Fruit fly (Drosophila melanogaster) whole organism, embryonic: ENCODE measurements around the gene Ubc7.
A peak's percentile ranks its signal among the peaks of the same experiment; 100 is the strongest.

ENCODE experiments used
- Atf-2 ChIP-seq: fragments of 200-800 bp; sonication (Bioruptor generic); optimal IDR thresholded peaks from 2 replicates; lab custom pipeline; 2016; ENCODE audit warnings: missing biosample characterization, missing genetic modification characterization
- B-H1 ChIP-seq: fragments of 200-800 bp; sonication (Bioruptor generic); IDR thresholded peaks from 3 replicates; pipeline ENCODE4 v1.3.6; 2022; ENCODE audit warnings: missing biosample characterization, missing genetic modification characterization
- CG10654 ChIP-seq: fragments of 200-800 bp; sonication (Bioruptor generic); optimal IDR thresholded peaks from 2 replicates; lab custom pipeline; 2016; ENCODE audit warnings: missing biosample characterization, missing genetic modification characterization
- CG10979 ChIP-seq: fragments of 200-800 bp; sonication (Bioruptor generic); optimal IDR thresholded peaks from 2 replicates; lab custom pipeline; 2018; ENCODE audit warnings: missing biosample characterization, mild to moderate bottlenecking, missing genetic modification characterization, moderate library complexity
- CG11093 ChIP-seq: fragments of 200-800 bp; sonication (Bioruptor generic); IDR thresholded peaks from 3 replicates; pipeline ENCODE4 v1.3.6; 2022; ENCODE audit warnings: missing biosample characterization, missing genetic modification characterization
- CG11247 ChIP-seq: fragments of 200-800 bp; sonication (Bioruptor generic); IDR thresholded peaks from 2 replicates; pipeline ENCODE4 v1.3.6; 2022; ENCODE audit warnings: missing biosample characterization, missing genetic modification characterization
- CG11456 ChIP-seq: fragments of 200-800 bp; sonication (Bioruptor generic); IDR thresholded peaks from 3 replicates; pipeline ENCODE4 v1.3.6; 2022; ENCODE audit warnings: missing biosample characterization, missing genetic modification characterization
- CG1233 ChIP-seq: fragments of 200-800 bp; sonication (Bioruptor generic); optimal IDR thresholded peaks from 4 replicates; lab custom pipeline; 2018; ENCODE audit warnings: missing biosample characterization, mild to moderate bottlenecking, missing genetic modification characterization
- CG18262 ChIP-seq: fragments of 200-800 bp; optimal IDR thresholded peaks from 3 replicates; lab custom pipeline; 2019; ENCODE audit warnings: missing biosample characterization, mild to moderate bottlenecking, missing genetic modification characterization, moderate library complexity
- CG18764 ChIP-seq: fragments of 200-800 bp; sonication (Bioruptor generic); optimal IDR thresholded peaks from 3 replicates; lab custom pipeline; 2016; ENCODE audit warnings: missing biosample characterization, missing genetic modification characterization
- CG2116 ChIP-seq: fragments of 200-800 bp; sonication (Bioruptor generic); optimal IDR thresholded peaks from 3 replicates; lab custom pipeline; 2018; ENCODE audit warnings: missing biosample characterization, mild to moderate bottlenecking, missing genetic modification characterization
- CG32772 ChIP-seq: fragments of 200-800 bp; sonication (Bioruptor generic); IDR thresholded peaks from 2 replicates; pipeline ENCODE4 v1.3.6; 2022; ENCODE audit warnings: missing biosample characterization, missing genetic modification characterization
- CG5953 ChIP-seq: fragments of 200-800 bp; sonication (Bioruptor generic); IDR thresholded peaks from 2 replicates; pipeline ENCODE4 v1.3.6; 2022; ENCODE audit warnings: missing biosample characterization, missing genetic modification characterization
- CG6272 ChIP-seq: fragments of 200-800 bp; sonication (Bioruptor generic); IDR thresholded peaks from 2 replicates; pipeline ENCODE4 v1.3.6; 2022; ENCODE audit warnings: missing biosample characterization, missing genetic modification characterization
- CG7928 ChIP-seq: fragments of 200-800 bp; sonication (Bioruptor generic); optimal IDR thresholded peaks from 2 replicates; lab custom pipeline; 2017; ENCODE audit warnings: missing biosample characterization, mild to moderate bottlenecking, missing genetic modification characterization
- CG8290 ChIP-seq, 3 experiments: fragments of 200-800 bp; sonication (Bioruptor generic); optimal IDR thresholded peaks; 2 replicates each; lab custom pipeline; 2016 to 2019; ENCODE audit warnings: missing biosample characterization in 3 of 3, missing genetic modification characterization in 3 of 3, mild to moderate bottlenecking in 2 of 3, moderate library complexity in 1 of 3
- CG8478 ChIP-seq: fragments of >200 bp; optimal IDR thresholded peaks from 2 replicates; lab custom pipeline; 2018
- CG8924 ChIP-seq: fragments of 200-800 bp; optimal IDR thresholded peaks from 3 replicates; lab custom pipeline; 2019; ENCODE audit warnings: missing biosample characterization, mild to moderate bottlenecking, missing genetic modification characterization, moderate library complexity
- Dll ChIP-seq: fragments of 200-800 bp; sonication (Bioruptor generic); IDR thresholded peaks from 4 replicates; pipeline ENCODE4 v1.3.6; 2022; ENCODE audit warnings: missing biosample characterization, missing genetic modification characterization; ENCODE audit not compliant: partially characterized antibody
- Doc3 ChIP-seq: fragments of 200-800 bp; sonication (Bioruptor generic); IDR thresholded peaks from 3 replicates; pipeline ENCODE4 v1.3.6; 2022; ENCODE audit warnings: missing biosample characterization, missing genetic modification characterization; ENCODE audit not compliant: partially characterized antibody
- Dref ChIP-seq: fragments of 200-800 bp; sonication (Bioruptor generic); IDR thresholded peaks from 2 replicates; pipeline ENCODE4 v1.3.6; 2022; ENCODE audit warnings: missing biosample characterization, missing genetic modification characterization
- Elba2 ChIP-seq: fragments of 200-800 bp; sonication (Bioruptor generic); optimal IDR thresholded peaks from 3 replicates; lab custom pipeline; 2016; ENCODE audit warnings: missing biosample characterization, missing genetic modification characterization
- Fer1 ChIP-seq: fragments of 200-800 bp; sonication (Bioruptor generic); optimal IDR thresholded peaks from 2 replicates; lab custom pipeline; 2017; ENCODE audit warnings: missing biosample characterization, mild to moderate bottlenecking, missing genetic modification characterization
- Hmx ChIP-seq: fragments of 200-800 bp; sonication (Bioruptor generic); optimal IDR thresholded peaks from 2 replicates; lab custom pipeline; 2016; ENCODE audit warnings: missing biosample characterization, missing genetic modification characterization
- Lpt ChIP-seq: fragments of >200 bp; optimal IDR thresholded peaks from 2 replicates; lab custom pipeline; 2018; ENCODE audit warnings: missing biosample characterization, missing genetic modification characterization
- MBD-R2 ChIP-seq: fragments of 200-800 bp; sonication (Bioruptor generic); IDR thresholded peaks from 2 replicates; pipeline ENCODE4 v1.3.6; 2022; ENCODE audit warnings: missing biosample characterization, missing genetic modification characterization
- MESR4 ChIP-seq: fragments of 200-800 bp; sonication (Bioruptor generic); optimal IDR thresholded peaks from 2 replicates; lab custom pipeline; 2018; ENCODE audit warnings: missing biosample characterization, mild to moderate bottlenecking, missing genetic modification characterization, moderate library complexity
- Oaz ChIP-seq: fragments of 200-800 bp; sonication (Bioruptor generic); IDR thresholded peaks from 2 replicates; pipeline ENCODE4 v1.3.6; 2022; ENCODE audit warnings: missing biosample characterization, missing genetic modification characterization
- Sin3A ChIP-seq: fragments of >200 bp; optimal IDR thresholded peaks from 2 replicates; lab custom pipeline; 2018
- Ssrp ChIP-seq: fragments of 200-800 bp; sonication (Bioruptor generic); optimal IDR thresholded peaks from 2 replicates; lab custom pipeline; 2018; ENCODE audit warnings: missing biosample characterization, mild to moderate bottlenecking, missing genetic modification characterization, moderate library complexity
- TFAM ChIP-seq: fragments of 200-800 bp; sonication (Bioruptor generic); optimal IDR thresholded peaks from 2 replicates; lab custom pipeline; 2017; ENCODE audit warnings: missing biosample characterization, missing genetic modification characterization, inconsistent platforms
- abd-A ChIP-seq: fragments of 200-800 bp; sonication (Bioruptor generic); optimal IDR thresholded peaks from 3 replicates; lab custom pipeline; 2019; ENCODE audit warnings: missing biosample characterization, mild to moderate bottlenecking, missing genetic modification characterization, moderate library complexity
- ash1 ChIP-seq: fragments of 200-800 bp; sonication (Bioruptor generic); optimal IDR thresholded peaks from 2 replicates; lab custom pipeline; 2018; ENCODE audit warnings: missing biosample characterization, mild to moderate bottlenecking, missing genetic modification characterization
- bowl ChIP-seq: fragments of 200-800 bp; sonication (Bioruptor generic); IDR thresholded peaks from 2 replicates; pipeline ENCODE4 v1.3.6; 2022; ENCODE audit warnings: missing biosample characterization, missing genetic modification characterization
- cad ChIP-seq: fragments of >200 bp; optimal IDR thresholded peaks from 2 replicates; lab custom pipeline; 2017; ENCODE audit warnings: missing biosample characterization, missing genetic modification characterization
- dm ChIP-seq: fragments of 200-800 bp; sonication (Bioruptor generic); optimal IDR thresholded peaks from 3 replicates; lab custom pipeline; 2016; ENCODE audit warnings: missing biosample characterization, missing genetic modification characterization
- dmrt99B ChIP-seq: fragments of 200-800 bp; sonication (Bioruptor generic); optimal IDR thresholded peaks from 2 replicates; lab custom pipeline; 2018; ENCODE audit warnings: missing biosample characterization, mild to moderate bottlenecking, missing genetic modification characterization, moderate library complexity
- fd3F ChIP-seq: fragments of 200-800 bp; sonication (Bioruptor generic); optimal IDR thresholded peaks from 2 replicates; lab custom pipeline; 2018; ENCODE audit warnings: missing biosample characterization, mild to moderate bottlenecking, missing genetic modification characterization, moderate library complexity
- jumu ChIP-seq: fragments of 200-800 bp; sonication (Bioruptor generic); optimal IDR thresholded peaks from 3 replicates; lab custom pipeline; 2016; ENCODE audit warnings: missing biosample characterization, missing genetic modification characterization
- knrl ChIP-seq: fragments of 200-800 bp; sonication (Bioruptor generic); IDR thresholded peaks from 3 replicates; pipeline ENCODE4 v1.3.6; 2022; ENCODE audit warnings: missing biosample characterization, missing genetic modification characterization; ENCODE audit not compliant: partially characterized antibody
- lmd ChIP-seq: fragments of 200-800 bp; sonication (Bioruptor generic); IDR thresholded peaks from 2 replicates; pipeline ENCODE4 v1.3.6; 2022; ENCODE audit warnings: missing biosample characterization, missing genetic modification characterization
- nerfin-1 ChIP-seq: fragments of 200-800 bp; sonication (Bioruptor generic); optimal IDR thresholded peaks from 3 replicates; lab custom pipeline; 2019; ENCODE audit warnings: missing biosample characterization, mild to moderate bottlenecking, missing genetic modification characterization, moderate library complexity
- nom ChIP-seq: fragments of 200-800 bp; sonication (Bioruptor generic); optimal IDR thresholded peaks from 2 replicates; lab custom pipeline; 2017; ENCODE audit warnings: missing biosample characterization, missing genetic modification characterization, mild to moderate bottlenecking, moderate library complexity, missing genetic modification reagents
- pb ChIP-seq: fragments of 200-800 bp; sonication (Bioruptor generic); optimal IDR thresholded peaks from 3 replicates; lab custom pipeline; 2016; ENCODE audit warnings: missing biosample characterization, missing genetic modification characterization
- pum ChIP-seq: fragments of 200-800 bp; sonication (Bioruptor generic); optimal IDR thresholded peaks from 2 replicates; lab custom pipeline; 2016; ENCODE audit warnings: missing biosample characterization, missing genetic modification characterization
- salm ChIP-seq: fragments of 200-800 bp; sonication (Bioruptor generic); optimal IDR thresholded peaks from 2 replicates; lab custom pipeline; 2018; ENCODE audit warnings: missing biosample characterization, mild to moderate bottlenecking, missing genetic modification characterization
- trem ChIP-seq: fragments of 200-800 bp; optimal IDR thresholded peaks from 3 replicates; lab custom pipeline; 2019; ENCODE audit warnings: missing biosample characterization, mild to moderate bottlenecking, missing genetic modification characterization, moderate library complexity
- vnd ChIP-seq: fragments of 200-800 bp; sonication (Bioruptor generic); IDR thresholded peaks from 3 replicates; pipeline ENCODE4 v1.3.6; 2022; ENCODE audit warnings: missing biosample characterization, missing genetic modification characterization; ENCODE audit not compliant: partially characterized antibody
- wor ChIP-seq: fragments of 200-800 bp; sonication (Bioruptor generic); IDR thresholded peaks from 2 replicates; pipeline ENCODE4 v1.3.6; 2022; ENCODE audit warnings: missing biosample characterization, missing genetic modification characterization

Ubc7 gene

DNA sequence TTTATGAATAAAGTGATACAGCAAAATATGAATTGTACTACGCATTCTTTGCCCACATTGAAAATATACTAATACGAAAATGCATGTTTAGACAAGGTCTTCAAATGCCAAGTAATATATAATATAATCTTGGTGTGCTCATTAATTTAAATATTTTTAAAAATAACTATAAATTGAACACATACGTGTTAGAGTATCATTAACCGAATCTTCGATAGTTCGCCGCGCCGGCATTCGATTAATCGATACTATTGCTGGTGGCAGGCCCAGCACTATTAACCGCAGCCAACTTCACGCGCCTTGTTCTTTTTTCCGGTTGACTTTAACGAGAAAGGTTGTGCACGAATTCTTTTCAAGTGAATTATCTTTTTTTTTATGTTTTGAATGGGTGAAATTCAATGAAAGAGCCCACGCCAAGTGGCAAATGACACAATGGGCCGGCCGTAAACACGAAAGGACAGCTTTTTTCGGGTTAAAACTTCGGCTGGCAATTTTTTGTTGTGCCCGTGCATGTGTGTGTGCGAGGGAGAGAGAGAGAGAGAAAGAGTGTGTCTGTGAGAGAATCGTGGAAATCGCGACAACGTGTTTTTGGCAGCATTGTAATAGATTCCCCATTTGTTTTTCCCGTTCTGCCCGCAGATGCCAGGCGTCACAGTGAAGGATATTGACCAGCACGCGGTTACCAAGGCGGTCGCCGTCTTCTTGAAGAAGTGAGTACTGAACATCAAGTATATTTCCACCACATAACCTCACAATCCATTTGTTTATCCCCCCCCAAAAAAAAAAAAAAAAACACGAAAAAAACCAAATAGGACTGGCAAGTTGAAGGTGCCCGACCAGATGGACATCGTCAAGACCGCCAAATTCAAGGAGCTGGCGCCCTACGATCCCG is 44.4 kb downstream of the Ubc7 start, which contains the start of gene RpS19a (continued):
- TF ChIP-seq cad (GFP tag; lab: Kevin White, UChicago): no peak
- TF ChIP-seq fd3F (GFP tag; lab: Kevin White, UChicago): peak; percentile 47
- TF ChIP-seq TFAM (GFP tag; lab: Kevin White, UChicago): no peak
- TF ChIP-seq CG10979 (tag; lab: Kevin White, UChicago): peak; percentile 35
- TF ChIP-seq Dll: peak; percentile 73; the same call in 2 of the 4 replicates
- TF ChIP-seq CG11456 (GFP tag; lab: Robert Waterston, UW): peak; percentile 92
- TF ChIP-seq dmrt99B: peak; percentile 68
- peak; percentile 86 for TF ChIP-seq ash1 (GFP tag; lab: Kevin White, UChicago)
- no peak; the same call in 1 of the 2 replicates for TF ChIP-seq MBD-R2 (GFP tag; lab: Robert Waterston, UW)
- TF ChIP-seq Lpt (GFP tag; lab: Kevin White, UChicago): no peak
- TF ChIP-seq CG8478 (lab: Kevin White, UChicago): no peak
- peak; percentile 51 for TF ChIP-seq CG8924 (tag; lab: Kevin White, UChicago)
- 0 out of 3 replicates have a peak, but pooled peaks have one; percentile 54 for TF ChIP-seq vnd (GFP tag; lab: Robert Waterston, UW)
- TF ChIP-seq CG5953 (GFP tag; lab: Robert Waterston, UW): peak; percentile 75
- TF ChIP-seq Atf-2 (GFP tag; lab: Kevin White, UChicago): peak; percentile 36
- TF ChIP-seq CG11093: no peak
- TF ChIP-seq nom (GFP tag; lab: Kevin White, UChicago): peak; percentile 91
- TF ChIP-seq nerfin-1 (tag; lab: Kevin White, UChicago): peak; percentile 76
- TF ChIP-seq CG18262 (tag; lab: Kevin White, UChicago): peak; percentile 60
- no peak for TF ChIP-seq abd-A (tag; lab: Kevin White, UChicago)
- TF ChIP-seq Fer1 (GFP tag; lab: Kevin White, UChicago): peak; percentile 89
- TF ChIP-seq knrl: peak; percentile 43; the same call in 2 of the 3 replicates
- TF ChIP-seq dm (GFP tag; lab: Kevin White, UChicago): peak; percentile 85
- TF ChIP-seq Dref (GFP tag; lab: Robert Waterston, UW): peak; percentile 75
- peak; percentile 55 for TF ChIP-seq Oaz (GFP tag; lab: Robert Waterston, UW)
- TF ChIP-seq Elba2 (GFP tag; lab: Kevin White, UChicago): no peak
- peak; percentile 47; the same call in 1 of the 2 replicates for TF ChIP-seq bowl (GFP tag; lab: Robert Waterston, UW)
- TF ChIP-seq CG1233 (GFP tag; lab: Kevin White, UChicago): peak; percentile 93
- TF ChIP-seq wor: no peak
- TF ChIP-seq B-H1 (GFP tag; lab: Robert Waterston, UW): peak; percentile 48; the same call in 1 of the 3 replicates
- TF ChIP-seq pb (GFP tag; lab: Kevin White, UChicago): peak; percentile 80
- TF ChIP-seq CG10654: peak; percentile 12
- no peak for TF ChIP-seq Hmx
- peak; percentile 98 for TF ChIP-seq MESR4 (GFP tag; lab: Kevin White, UChicago)
- TF ChIP-seq Sin3A: peak; percentile 49
- no peak for TF ChIP-seq jumu
- TF ChIP-seq pum (GFP tag; lab: Kevin White, UChicago): no peak
- no peak for TF ChIP-seq Doc3 (GFP tag; lab: Robert Waterston, UW)
- TF ChIP-seq lmd: peak; percentile 26
- TF ChIP-seq CG32772 (GFP tag; lab: Robert Waterston, UW): peak; percentile 33; the same call in 1 of the 2 replicates
- peak; percentile 87 for TF ChIP-seq trem (tag; lab: Kevin White, UChicago)
- peak; percentile 70 for TF ChIP-seq CG2116
- peak; percentile 47 for TF ChIP-seq CG6272
- peak; percentile 26 for TF ChIP-seq CG7928 (GFP tag; lab: Kevin White, UChicago)
- peak; percentile 21 for TF ChIP-seq Ssrp
- peak; percentile 15 for TF ChIP-seq CG8290 (GFP tag; optimal IDR thresholded peaks at IDR 0.05; lab: Kevin White, UChicago)
- peak; percentile 78 to 79 for TF ChIP-seq CG8290 (tag; optimal IDR thresholded peaks at IDR 0.05; lab: Kevin White, UChicago)
- TF ChIP-seq CG18764: peak; percentile 39
- TF ChIP-seq salm (tag; lab: Kevin White, UChicago): peak; percentile 78
- peak; percentile 68 for TF ChIP-seq CG11247 (GFP tag; lab: Robert Waterston, UW)
